Fruit fly (Drosophila melanogaster) whole organism, embryonic: ENCODE results near the gene Cby.

Source experiments
- Awh ChIP-seq: fragments of 200-800 bp; sonication (Bioruptor generic); IDR thresholded peaks from 2 replicates; pipeline ENCODE4, ENCODE4 v1.3.6; 2022; ENCODE audit warnings: missing biosample characterization, missing genetic modification characterization
- B-H1 ChIP-seq: fragments of 200-800 bp; sonication (Bioruptor generic); IDR thresholded peaks from 3 replicates; pipeline ENCODE4 v1.3.6; 2022; ENCODE audit warnings: missing biosample characterization, missing genetic modification characterization
- B-H2 ChIP-seq: fragments of 200-800 bp; sonication (Bioruptor generic); optimal IDR thresholded peaks from 2 replicates; lab custom pipeline; 2018; ENCODE audit warnings: missing biosample characterization, mild to moderate bottlenecking, missing genetic modification characterization
- Bgb ChIP-seq: fragments of 200-800 bp; sonication (Bioruptor generic); IDR thresholded peaks from 2 replicates; pipeline ENCODE4 v1.3.6; 2022; ENCODE audit warnings: missing biosample characterization, missing genetic modification characterization; ENCODE audit not compliant: partially characterized antibody
- CG10321 ChIP-seq: fragments of 200-800 bp; sonication (Bioruptor generic); IDR thresholded peaks from 2 replicates; pipeline ENCODE4 v1.3.6; 2022; ENCODE audit warnings: missing biosample characterization, missing genetic modification characterization
- CG10462 ChIP-seq: fragments of 200-800 bp; sonication (Bioruptor generic); optimal IDR thresholded peaks from 2 replicates; lab custom pipeline; 2016; ENCODE audit warnings: missing biosample characterization, missing genetic modification characterization
- CG10654 ChIP-seq: fragments of 200-800 bp; sonication (Bioruptor generic); optimal IDR thresholded peaks from 2 replicates; lab custom pipeline; 2016; ENCODE audit warnings: missing biosample characterization, missing genetic modification characterization
- CG12299 ChIP-seq: fragments of 200-800 bp; sonication (Bioruptor generic); optimal IDR thresholded peaks from 2 replicates; lab custom pipeline; 2018; ENCODE audit warnings: missing biosample characterization, mild to moderate bottlenecking, missing genetic modification characterization
- CG12744 ChIP-seq: fragments of 200-800 bp; sonication (Bioruptor generic); optimal IDR thresholded peaks from 2 replicates; lab custom pipeline; 2016; ENCODE audit warnings: missing biosample characterization, missing genetic modification characterization
- CG12942 ChIP-seq: fragments of 200-800 bp; sonication (Bioruptor generic); optimal IDR thresholded peaks from 3 replicates; lab custom pipeline; 2016; ENCODE audit warnings: missing biosample characterization, missing genetic modification characterization
- CG13424 ChIP-seq: fragments of 200-800 bp; sonication (Bioruptor generic); optimal IDR thresholded peaks from 2 replicates; lab custom pipeline; 2019; ENCODE audit warnings: missing biosample characterization, mild to moderate bottlenecking, missing genetic modification characterization, moderate library complexity
- CG15696 ChIP-seq: fragments of 200-800 bp; sonication (Bioruptor generic); optimal IDR thresholded peaks from 2 replicates; lab custom pipeline; 2019; ENCODE audit warnings: missing biosample characterization, mild to moderate bottlenecking, missing genetic modification characterization, moderate library complexity
- CG17328 ChIP-seq: fragments of 200-800 bp; sonication (Bioruptor generic); IDR thresholded peaks from 2 replicates; pipeline ENCODE4 v1.3.6; 2022; ENCODE audit warnings: missing biosample characterization, missing genetic modification characterization
- CG17385 ChIP-seq: fragments of 200-800 bp; sonication (Bioruptor generic); optimal IDR thresholded peaks from 3 replicates; lab custom pipeline; 2018; ENCODE audit warnings: missing biosample characterization, mild to moderate bottlenecking, missing genetic modification characterization
- CG17568 ChIP-seq: fragments of 200-800 bp; sonication (Bioruptor generic); optimal IDR thresholded peaks from 2 replicates; lab custom pipeline; 2018; ENCODE audit warnings: missing biosample characterization, mild to moderate bottlenecking, missing genetic modification characterization, moderate library complexity
- CG7357 ChIP-seq: fragments of 200-800 bp; sonication (Bioruptor generic); IDR thresholded peaks from 3 replicates; pipeline ENCODE4 v1.3.6; 2022; ENCODE audit warnings: missing biosample characterization, missing genetic modification characterization
- CG8290 ChIP-seq, 3 experiments: fragments of 200-800 bp; sonication (Bioruptor generic); optimal IDR thresholded peaks; 2 replicates each; lab custom pipeline; 2016 to 2019; ENCODE audit warnings: missing biosample characterization in 3 of 3, missing genetic modification characterization in 3 of 3, mild to moderate bottlenecking in 2 of 3, moderate library complexity in 1 of 3
- CG8924 ChIP-seq: fragments of 200-800 bp; optimal IDR thresholded peaks from 3 replicates; lab custom pipeline; 2019; ENCODE audit warnings: missing biosample characterization, mild to moderate bottlenecking, missing genetic modification characterization, moderate library complexity
- CG9876 ChIP-seq: fragments of 200-800 bp; sonication (Bioruptor generic); optimal IDR thresholded peaks from 2 replicates; lab custom pipeline; 2016; ENCODE audit warnings: missing biosample characterization, missing genetic modification characterization
- Deaf1 ChIP-seq: fragments of 200-800 bp; optimal IDR thresholded peaks from 3 replicates; lab custom pipeline; 2019; ENCODE audit warnings: missing biosample characterization, mild to moderate bottlenecking, missing genetic modification characterization, moderate library complexity
- H15 ChIP-seq: fragments of 200-800 bp; sonication (Bioruptor generic); IDR thresholded peaks from 3 replicates; pipeline ENCODE4 v1.3.6; 2022; ENCODE audit warnings: missing biosample characterization, missing genetic modification characterization
- HmgD ChIP-seq: fragments of 200-800 bp; sonication (Bioruptor generic); optimal IDR thresholded peaks from 3 replicates; lab custom pipeline; 2016; ENCODE audit warnings: missing biosample characterization, missing genetic modification characterization
- Hr51 ChIP-seq, 2 experiments: fragments of 200-800 bp; sonication (Bioruptor generic); optimal IDR thresholded peaks; 2 replicates in 1 of 2; 3 replicates in 1 of 2; lab custom pipeline; 2016 to 2018; ENCODE audit warnings: missing biosample characterization in 2 of 2, missing genetic modification characterization in 2 of 2, mild to moderate bottlenecking in 1 of 2, moderate library complexity in 1 of 2
- Lim3 ChIP-seq: fragments of 200-800 bp; sonication (Bioruptor generic); IDR thresholded peaks from 2 replicates; pipeline ENCODE4 v1.3.6; 2022; ENCODE audit warnings: missing biosample characterization, missing genetic modification characterization
- NC2α ChIP-seq: fragments of 200-800 bp; sonication (Bioruptor generic); optimal IDR thresholded peaks from 2 replicates; lab custom pipeline; 2016; ENCODE audit warnings: missing biosample characterization, missing genetic modification characterization
- Rfx ChIP-seq: fragments of 200-800 bp; sonication (Bioruptor generic); IDR thresholded peaks from 2 replicates; pipeline ENCODE4 v1.3.6; 2022; ENCODE audit warnings: missing biosample characterization, missing genetic modification characterization
- Spps ChIP-seq: fragments of 200-800 bp; sonication (Bioruptor generic); optimal IDR thresholded peaks from 2 replicates; lab custom pipeline; 2018; ENCODE audit warnings: missing biosample characterization, mild to moderate bottlenecking, missing genetic modification characterization
- TFAM ChIP-seq: fragments of 200-800 bp; sonication (Bioruptor generic); optimal IDR thresholded peaks from 2 replicates; lab custom pipeline; 2017; ENCODE audit warnings: missing biosample characterization, missing genetic modification characterization, inconsistent platforms
- Xbp1 ChIP-seq: fragments of 200-800 bp; sonication (Bioruptor generic); optimal IDR thresholded peaks from 3 replicates; lab custom pipeline; 2016; ENCODE audit warnings: missing biosample characterization, mild to moderate bottlenecking, missing genetic modification characterization
- bigmax ChIP-seq: fragments of 200-800 bp; sonication (Bioruptor generic); optimal IDR thresholded peaks from 2 replicates; lab custom pipeline; 2018; ENCODE audit warnings: missing biosample characterization, mild to moderate bottlenecking, missing genetic modification characterization
- cad ChIP-seq: fragments of >200 bp; optimal IDR thresholded peaks from 2 replicates; lab custom pipeline; 2017; ENCODE audit warnings: missing biosample characterization, missing genetic modification characterization
- cg ChIP-seq: fragments of 200-800 bp; sonication (Bioruptor generic); optimal IDR thresholded peaks from 3 replicates; lab custom pipeline; 2019; ENCODE audit warnings: missing biosample characterization, mild to moderate bottlenecking, missing genetic modification characterization, moderate library complexity
- crc ChIP-seq: fragments of 200-800 bp; sonication (Bioruptor generic); optimal IDR thresholded peaks from 2 replicates; lab custom pipeline; 2016; ENCODE audit warnings: missing biosample characterization, missing genetic modification characterization
- da ChIP-seq: fragments of 200-800 bp; sonication (Bioruptor generic); optimal IDR thresholded peaks from 2 replicates; lab custom pipeline; 2016; ENCODE audit warnings: missing biosample characterization, missing genetic modification characterization
- dati ChIP-seq: fragments of 200-800 bp; sonication (Bioruptor generic); IDR thresholded peaks from 2 replicates; pipeline ENCODE4 v1.3.6; 2022; ENCODE audit warnings: missing biosample characterization, missing genetic modification characterization
- dmrt99B ChIP-seq: fragments of 200-800 bp; sonication (Bioruptor generic); optimal IDR thresholded peaks from 2 replicates; lab custom pipeline; 2018; ENCODE audit warnings: missing biosample characterization, mild to moderate bottlenecking, missing genetic modification characterization, moderate library complexity
- exex ChIP-seq: fragments of 200-800 bp; sonication (Bioruptor generic); optimal IDR thresholded peaks from 4 replicates; lab custom pipeline; 2018; ENCODE audit warnings: missing biosample characterization, mild to moderate bottlenecking, missing genetic modification characterization, moderate library complexity
- her ChIP-seq: fragments of 200-800 bp; sonication (Bioruptor generic); optimal IDR thresholded peaks from 2 replicates; lab custom pipeline; 2016; ENCODE audit warnings: missing biosample characterization, missing genetic modification characterization
- hkb ChIP-seq, 2 experiments: fragments of 200-800 bp in 1 of 2; fragments of >200 bp in 1 of 2; sonication (Bioruptor generic) in 1 of 2; IDR thresholded peaks in 1 of 2; optimal IDR thresholded peaks in 1 of 2; 2 replicates each; pipeline versions ENCODE4 v1.3.6 to Lab custom; 2017 to 2022; ENCODE audit warnings: missing biosample characterization in 1 of 2, missing genetic modification characterization in 1 of 2
- jing ChIP-seq: fragments of 200-800 bp; sonication (Bioruptor generic); optimal IDR thresholded peaks from 2 replicates; lab custom pipeline; 2018; ENCODE audit warnings: missing biosample characterization, mild to moderate bottlenecking, missing genetic modification characterization
- kah ChIP-seq: fragments of 200-800 bp; sonication (Bioruptor generic); optimal IDR thresholded peaks from 2 replicates; lab custom pipeline; 2018; ENCODE audit warnings: missing biosample characterization, mild to moderate bottlenecking, missing genetic modification characterization
- lab ChIP-seq: fragments of 200-800 bp; sonication (Bioruptor generic); optimal IDR thresholded peaks from 3 replicates; lab custom pipeline; 2017; ENCODE audit warnings: missing biosample characterization, missing genetic modification characterization, mild to moderate bottlenecking, moderate library complexity, missing genetic modification reagents
- pb ChIP-seq: fragments of 200-800 bp; sonication (Bioruptor generic); optimal IDR thresholded peaks from 3 replicates; lab custom pipeline; 2016; ENCODE audit warnings: missing biosample characterization, missing genetic modification characterization
- pfk ChIP-seq: fragments of 200-800 bp; sonication (Bioruptor generic); optimal IDR thresholded peaks from 2 replicates; lab custom pipeline; 2018; ENCODE audit warnings: missing biosample characterization, mild to moderate bottlenecking, missing genetic modification characterization, moderate library complexity
- shn ChIP-seq: fragments of 200-800 bp; sonication (Bioruptor generic); optimal IDR thresholded peaks from 3 replicates; lab custom pipeline; 2016; ENCODE audit warnings: missing biosample characterization, missing genetic modification characterization
- sr ChIP-seq: fragments of 200-800 bp; sonication (Bioruptor generic); IDR thresholded peaks from 3 replicates; pipeline ENCODE4 v1.3.6; 2022; ENCODE audit warnings: missing biosample characterization, missing genetic modification characterization
- toy ChIP-seq: fragments of 200-800 bp; sonication (Bioruptor generic); IDR thresholded peaks from 2 replicates; pipeline ENCODE4 v1.3.6; 2022; ENCODE audit warnings: missing biosample characterization, missing genetic modification characterization
- vvl ChIP-seq: fragments of 200-800 bp; sonication (Bioruptor generic); IDR thresholded peaks from 2 replicates; pipeline ENCODE4 v1.3.6; 2022; ENCODE audit warnings: missing biosample characterization, missing genetic modification characterization
- zen2 ChIP-seq: fragments of 200-800 bp; sonication (Bioruptor generic); IDR thresholded peaks from 3 replicates; pipeline ENCODE4 v1.3.6; 2022; ENCODE audit warnings: missing biosample characterization, missing genetic modification characterization; ENCODE audit not compliant: partially characterized antibody

Gene Cby

DNA sequence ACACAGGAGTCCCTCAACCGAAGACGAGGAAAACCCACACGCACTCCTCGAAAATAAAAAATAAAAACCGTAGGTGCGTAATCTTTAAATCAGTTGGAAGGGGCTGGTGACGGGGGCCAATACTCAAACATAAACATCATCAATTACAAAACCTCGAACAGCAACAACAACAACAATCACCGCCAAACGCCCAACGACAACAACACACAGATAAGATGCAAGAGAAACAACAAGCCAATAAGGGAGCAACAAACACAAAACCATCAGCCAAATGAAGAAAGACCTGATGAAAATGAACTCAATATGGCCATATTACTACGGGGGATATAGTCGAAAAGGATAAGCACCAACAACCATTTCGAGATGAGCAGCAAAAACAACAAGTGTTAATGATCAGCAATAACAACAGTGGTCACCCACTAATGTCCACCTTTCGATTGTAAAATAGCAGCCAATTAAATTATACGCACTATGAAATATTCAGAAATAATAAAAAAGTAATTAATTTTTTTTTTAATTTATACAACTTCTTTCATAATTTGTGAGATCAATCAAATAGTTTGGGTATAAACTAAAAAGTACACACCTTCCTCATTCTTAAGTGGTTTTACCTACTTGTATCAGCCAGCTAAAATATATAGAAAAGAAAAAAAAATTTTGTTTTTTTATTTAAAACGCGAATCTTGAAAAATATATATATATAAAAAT is 44.0 kb upstream of the Cby start (continued):
- TF ChIP-seq CG10321 (GFP tag; lab: Robert Waterston, UW) (no peak), jing (GFP tag; lab: Kevin White, UChicago) (no peak), pfk (no peak), CG12744 (GFP tag; lab: Kevin White, UChicago) (no peak), cg (GFP tag; lab: Kevin White, UChicago) (peak; percentile 1), NC2α (GFP tag; lab: Kevin White, UChicago) (no peak), zen2 (GFP tag; lab: Robert Waterston, UW) (no peak), CG10654 (GFP tag; lab: Kevin White, UChicago) (peak; percentile 26), Awh (GFP tag; lab: Robert Waterston, UW) (no peak), sr (peak; percentile 45; the same call in 1 of the 3 replicates), H15 (GFP tag; lab: Robert Waterston, UW) (no peak), CG12942 (no peak), bigmax (no peak), Lim3 (no peak), crc (no peak), da (GFP tag; lab: Kevin White, UChicago) (no peak), CG17568 (GFP tag; lab: Kevin White, UChicago) (no peak), Xbp1 (no peak), pb (GFP tag; lab: Kevin White, UChicago) (no peak), Deaf1 (tag; lab: Kevin White, UChicago) (no peak), CG10462 (no peak), CG9876 (GFP tag; lab: Kevin White, UChicago) (no peak), cad (GFP tag; lab: Kevin White, UChicago) (no peak), exex (tag; lab: Kevin White, UChicago) (peak; percentile 18), vvl (no peak), HmgD (GFP tag; lab: Kevin White, UChicago) (no peak), CG8924 (tag; lab: Kevin White, UChicago) (peak; percentile 42), CG15696 (peak; percentile 83), toy (no peak), CG17385 (GFP tag; lab: Kevin White, UChicago) (peak; percentile 6), CG13424 (tag; lab: Kevin White, UChicago) (peak; percentile 15), hkb (optimal IDR thresholded peaks at IDR 0.05; lab: Kevin White, UChicago) (no peak), hkb (GFP tag; IDR thresholded peaks at IDR 0.05; lab: Robert Waterston, UW) (peak; percentile 30), CG12299 (tag; lab: Kevin White, UChicago) (no peak), Hr51 (GFP tag; optimal IDR thresholded peaks at IDR 0.05; lab: Kevin White, UChicago) (peak in 1 of 2 experiments; percentile 41), shn (GFP tag; lab: Kevin White, UChicago) (no peak), CG8290 (GFP tag; optimal IDR thresholded peaks at IDR 0.05; lab: Kevin White, UChicago) (no peak), CG8290 (tag; optimal IDR thresholded peaks at IDR 0.05; lab: Kevin White, UChicago) (no peak), TFAM (GFP tag; lab: Kevin White, UChicago) (no peak), CG7357 (GFP tag; lab: Robert Waterston, UW) (no peak), Bgb (GFP tag; lab: Robert Waterston, UW) (no peak), dmrt99B (peak; percentile 40), Spps (tag; lab: Kevin White, UChicago) (no peak), kah (GFP tag; lab: Kevin White, UChicago) (no peak), CG17328 (GFP tag; lab: Robert Waterston, UW) (no peak), B-H1 (GFP tag; lab: Robert Waterston, UW) (0 out of 3 replicates have a peak, but pooled peaks have one; percentile 13), lab (GFP tag; lab: Kevin White, UChicago) (peak; percentile 25), B-H2 (GFP tag; lab: Kevin White, UChicago) (no peak), her (no peak), dati (GFP tag; lab: Robert Waterston, UW) (no peak), Rfx (GFP tag; lab: Robert Waterston, UW) (0 out of 2 replicates have a peak, but pooled peaks have one; percentile 8)
